Fruit fly (Drosophila melanogaster) whole organism, pupa: Measurements from ENCODE around the gene CG33647.

Source experiments
- CG10348 ChIP-seq: fragments of 200-800 bp; sonication (Bioruptor generic); IDR thresholded peaks from 2 replicates; pipeline ENCODE4 v1.3.6; 2022; ENCODE audit warnings: missing biosample characterization, missing genetic modification characterization
- CG12605 ChIP-seq: fragments of 200-800 bp; sonication (Bioruptor generic); IDR thresholded peaks from 2 replicates; pipeline ENCODE4 v1.3.6; 2022; ENCODE audit warnings: missing biosample characterization, missing genetic modification characterization
- CG13204 ChIP-seq: fragments of 200-800 bp; sonication (Bioruptor generic); optimal IDR thresholded peaks from 2 replicates; lab custom pipeline; 2018; ENCODE audit warnings: missing biosample characterization, mild to moderate bottlenecking, missing genetic modification characterization, moderate library complexity
- CG14655 ChIP-seq: fragments of 200-800 bp; sonication (Bioruptor generic); optimal IDR thresholded peaks from 3 replicates; lab custom pipeline; 2017; ENCODE audit warnings: mild to moderate bottlenecking, missing biosample characterization, missing genetic modification reagents, missing genetic modification characterization
- CG15710 ChIP-seq: fragments of 200-800 bp; sonication (Bioruptor generic); optimal IDR thresholded peaks from 2 replicates; lab custom pipeline; 2018; ENCODE audit warnings: missing biosample characterization, mild to moderate bottlenecking, missing genetic modification characterization, moderate library complexity
- CG17806 ChIP-seq: fragments of 200-800 bp; sonication (Bioruptor generic); optimal IDR thresholded peaks from 2 replicates; lab custom pipeline; 2018; ENCODE audit warnings: missing biosample characterization, mild to moderate bottlenecking, missing genetic modification characterization, moderate library complexity
- CG32121 ChIP-seq: fragments of 200-800 bp; sonication (Bioruptor generic); IDR thresholded peaks from 2 replicates; pipeline ENCODE4 v1.3.6; 2022; ENCODE audit warnings: missing biosample characterization, missing genetic modification characterization
- CG34367 ChIP-seq: fragments of 200-800 bp; sonication (Bioruptor generic); optimal IDR thresholded peaks from 2 replicates; lab custom pipeline; 2018; ENCODE audit warnings: missing biosample characterization, mild to moderate bottlenecking, missing genetic modification characterization
- CG4496 ChIP-seq: fragments of 200-800 bp; sonication (Bioruptor generic); IDR thresholded peaks from 3 replicates; pipeline ENCODE4 v1.3.6; 2022; ENCODE audit warnings: missing biosample characterization, missing genetic modification characterization
- CG8159 ChIP-seq: fragments of 200-800 bp; sonication (Bioruptor generic); optimal IDR thresholded peaks from 3 replicates; lab custom pipeline; 2018; ENCODE audit warnings: missing biosample characterization, mild to moderate bottlenecking, missing genetic modification characterization, moderate library complexity
- CG8301 ChIP-seq: fragments of 200-800 bp; sonication (Bioruptor generic); optimal IDR thresholded peaks from 2 replicates; lab custom pipeline; 2018; ENCODE audit warnings: missing biosample characterization, mild to moderate bottlenecking, missing genetic modification characterization
- CG9948 ChIP-seq: fragments of 200-800 bp; sonication (Bioruptor generic); optimal IDR thresholded peaks from 2 replicates; lab custom pipeline; 2018; ENCODE audit warnings: missing biosample characterization, mild to moderate bottlenecking, missing genetic modification characterization, moderate library complexity
- D1 ChIP-seq: fragments of 200-800 bp; sonication (Bioruptor generic); optimal IDR thresholded peaks from 2 replicates; lab custom pipeline; 2018; ENCODE audit warnings: missing biosample characterization, mild to moderate bottlenecking, missing genetic modification characterization, moderate library complexity
- EcR ChIP-seq: fragments of 200-800 bp; sonication (Bioruptor generic); optimal IDR thresholded peaks from 3 replicates; lab custom pipeline; 2019; ENCODE audit warnings: missing biosample characterization, missing genetic modification characterization, mild to moderate bottlenecking, moderate library complexity, missing genetic modification reagents
- Ets98B ChIP-seq: fragments of 200-800 bp; sonication (Bioruptor generic); IDR thresholded peaks from 2 replicates; pipeline ENCODE4 v1.3.6; 2022; ENCODE audit warnings: missing biosample characterization, missing genetic modification characterization
- Pif1A ChIP-seq: fragments of 200-800 bp; sonication (Bioruptor generic); optimal IDR thresholded peaks from 3 replicates; lab custom pipeline; 2016; ENCODE audit warnings: missing biosample characterization, missing genetic modification characterization
- Pif1B ChIP-seq: fragments of 200-800 bp; sonication (Bioruptor generic); optimal IDR thresholded peaks from 3 replicates; lab custom pipeline; 2016; ENCODE audit warnings: missing biosample characterization, missing genetic modification characterization
- Snoo ChIP-seq: fragments of 200-800 bp; sonication (Bioruptor generic); optimal IDR thresholded peaks from 3 replicates; lab custom pipeline; 2017; ENCODE audit warnings: missing biosample characterization, mild to moderate bottlenecking, missing genetic modification characterization, inconsistent platforms
- fd96Ca ChIP-seq: fragments of 200-800 bp; sonication (Bioruptor generic); IDR thresholded peaks from 3 replicates; pipeline ENCODE4 v1.3.6; 2022; ENCODE audit warnings: missing biosample characterization, missing genetic modification characterization
- gl ChIP-seq: fragments of 200-800 bp; sonication (Bioruptor generic); optimal IDR thresholded peaks from 2 replicates; lab custom pipeline; 2018; ENCODE audit warnings: missing biosample characterization, mild to moderate bottlenecking, missing genetic modification characterization
- rn ChIP-seq: fragments of 200-800 bp; sonication (Bioruptor generic); IDR thresholded peaks from 2 replicates; pipeline ENCODE4 v1.3.6; 2022; ENCODE audit warnings: missing biosample characterization, missing genetic modification characterization

CG33647 gene

dm6 chr3L:19268720-19269401, 32.7 kb downstream of the CG33647 start, which contains the start of the genes Aldh7A1 and CG14085:
TSS of gene Aldh7A1 (minus strand) at chr3L:19268913.
TSS of gene CG14085 (plus strand) at chr3L:19269351.
- TF ChIP-seq CG17806 (tag; lab: Kevin White, UChicago) (no peak), Ets98B (GFP tag; lab: Robert Waterston, UW) (peak; percentile 41; the same call in 1 of the 2 replicates), CG34367 (tag; lab: Kevin White, UChicago) (no peak), CG32121 (GFP tag; lab: Robert Waterston, UW) (no peak), CG8159 (tag; lab: Kevin White, UChicago) (no peak), Pif1A (GFP tag; lab: Kevin White, UChicago) (no peak), fd96Ca (GFP tag; lab: Robert Waterston, UW) (0 out of 3 replicates have a peak, but pooled peaks have one; percentile 35), CG10348 (no peak), CG13204 (GFP tag; lab: Kevin White, UChicago) (peak; percentile 64), CG15710 (tag; lab: Kevin White, UChicago) (no peak)

DNA sequence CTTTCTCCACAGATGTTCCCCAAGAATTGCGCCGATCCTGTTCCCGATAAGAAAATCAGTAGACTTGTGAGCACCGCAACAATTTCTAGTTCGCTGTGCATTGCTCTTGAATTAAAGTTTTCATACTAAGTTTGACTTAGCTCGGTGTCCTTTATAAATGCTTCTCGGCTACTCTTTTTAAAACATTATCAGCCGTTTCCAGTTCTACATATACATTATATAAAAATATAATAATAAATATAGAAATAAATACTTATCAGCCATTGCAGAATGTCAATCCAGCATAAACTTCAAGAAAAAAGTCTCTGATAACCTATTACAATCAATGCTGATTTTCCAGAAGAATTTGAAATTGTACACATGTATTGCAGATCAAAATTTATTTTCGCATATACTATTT, 34.4 kb downstream of the CG33647 start, which contains the start of gene CG14088:
Gene CG14088 (minus strand): TSS at position 101 of the 400 bp plus-strand sequence.
- no peak for TF ChIP-seq CG14655
- no peak for TF ChIP-seq Snoo
- TF ChIP-seq rn (GFP tag; lab: Robert Waterston, UW), result no peak
- no peak for TF ChIP-seq CG17806 (tag; lab: Kevin White, UChicago)
- no peak for TF ChIP-seq CG10348
- TF ChIP-seq CG8159 (tag; lab: Kevin White, UChicago), result no peak
- TF ChIP-seq CG9948, result no peak
- no peak for TF ChIP-seq CG8301 (tag; lab: Kevin White, UChicago)
- TF ChIP-seq Ets98B (GFP tag; lab: Robert Waterston, UW), result no peak
- TF ChIP-seq gl (tag; lab: Kevin White, UChicago), result no peak
- no peak for TF ChIP-seq D1
- no peak for TF ChIP-seq EcR (GFP tag; lab: Kevin White, UChicago)
- TF ChIP-seq CG34367 (tag; lab: Kevin White, UChicago), result no peak
- TF ChIP-seq CG12605 (GFP tag; lab: Robert Waterston, UW), result no peak
- TF ChIP-seq CG15710 (tag; lab: Kevin White, UChicago), result no peak
- TF ChIP-seq CG13204 (GFP tag; lab: Kevin White, UChicago), result no peak
- TF ChIP-seq Pif1A (GFP tag; lab: Kevin White, UChicago), result no peak
- TF ChIP-seq CG32121 (GFP tag; lab: Robert Waterston, UW), result no peak
- TF ChIP-seq, all 21 proteins: peak for 0

- TF ChIP-seq gl (tag; lab: Kevin White, UChicago) (no peak), CG13204 (GFP tag; lab: Kevin White, UChicago) (no peak), CG17806 (tag; lab: Kevin White, UChicago) (no peak), CG12605 (GFP tag; lab: Robert Waterston, UW) (no peak), CG4496 (no peak), CG32121 (GFP tag; lab: Robert Waterston, UW) (no peak), Pif1B (no peak), fd96Ca (GFP tag; lab: Robert Waterston, UW) (no peak), Pif1A (GFP tag; lab: Kevin White, UChicago) (no peak), D1 (no peak), rn (GFP tag; lab: Robert Waterston, UW) (no peak), EcR (GFP tag; lab: Kevin White, UChicago) (no peak), Snoo (no peak), CG34367 (tag; lab: Kevin White, UChicago) (no peak), CG8301 (tag; lab: Kevin White, UChicago) (no peak), CG8159 (tag; lab: Kevin White, UChicago) (no peak)
Measured at dm6 chr3L:19275491-19275890, 39.3 kb downstream of the CG33647 start, which contains the start of gene CG14086. TSS of gene CG14086 (plus strand) at chr3L:19275791.

dm6 chr3L:19280283-19280682, 44.1 kb downstream of the CG33647 start:
- no peak for TF ChIP-seq CG17806 (tag; lab: Kevin White, UChicago)
- TF ChIP-seq Ets98B (GFP tag; lab: Robert Waterston, UW), result no peak
- no peak for TF ChIP-seq CG32121 (GFP tag; lab: Robert Waterston, UW)
- no peak for TF ChIP-seq Pif1B
- TF ChIP-seq rn (GFP tag; lab: Robert Waterston, UW), result no peak
- TF ChIP-seq CG15710 (tag; lab: Kevin White, UChicago), result no peak
- TF ChIP-seq EcR (GFP tag; lab: Kevin White, UChicago), result no peak
- no peak for TF ChIP-seq gl (tag; lab: Kevin White, UChicago)
- TF ChIP-seq CG4496, result no peak
- TF ChIP-seq CG14655, result no peak
- no peak for TF ChIP-seq CG8301 (tag; lab: Kevin White, UChicago)
- no peak for TF ChIP-seq D1
- TF ChIP-seq CG34367 (tag; lab: Kevin White, UChicago), result no peak
- TF ChIP-seq Pif1A (GFP tag; lab: Kevin White, UChicago), result no peak
- TF ChIP-seq fd96Ca (GFP tag; lab: Robert Waterston, UW), result no peak
- TF ChIP-seq CG8159 (tag; lab: Kevin White, UChicago), result no peak
- no peak for TF ChIP-seq Snoo
- TF ChIP-seq CG9948, result no peak
- no peak for TF ChIP-seq CG10348
- TF ChIP-seq CG13204 (GFP tag; lab: Kevin White, UChicago), result no peak
- TF ChIP-seq, all 21 proteins: peak for 0

dm6 chr3L:19280700-19281099, 44.5 kb downstream of the CG33647 start, which contains the start of gene CG14089:
TSS of gene CG14089 (minus strand) at chr3L:19280800.
- no peak for TF ChIP-seq rn (GFP tag; lab: Robert Waterston, UW)
- no peak for TF ChIP-seq Pif1B
- TF ChIP-seq D1, result no peak
- TF ChIP-seq CG8159 (tag; lab: Kevin White, UChicago), result no peak
- no peak for TF ChIP-seq CG32121 (GFP tag; lab: Robert Waterston, UW)
- no peak for TF ChIP-seq EcR (GFP tag; lab: Kevin White, UChicago)
- TF ChIP-seq CG9948, result no peak
- no peak for TF ChIP-seq CG13204 (GFP tag; lab: Kevin White, UChicago)
- TF ChIP-seq fd96Ca (GFP tag; lab: Robert Waterston, UW), result no peak
- TF ChIP-seq Snoo, result no peak
- TF ChIP-seq, all 21 proteins: peak for 0
